Worm (Caenorhabditis elegans) whole organism, early embryonic: ENCODE measurements around the gene F55H2.5.

Source experiments
- B0310.2 ChIP-seq: sonication (generic microtip); optimal IDR thresholded peaks from 2 replicates; lab custom pipeline; 2016; ENCODE audit warnings: mild to moderate bottlenecking, missing genetic modification characterization, missing compliant biosample characterization
- F13C5.2 ChIP-seq: sonication (generic microtip); optimal IDR thresholded peaks from 2 replicates; lab custom pipeline; 2017; ENCODE audit warnings: mild to moderate bottlenecking, missing genetic modification characterization, inconsistent platforms, missing compliant biosample characterization
- aly-1 ChIP-seq: sonication (generic microtip); optimal IDR thresholded peaks from 2 replicates; lab custom pipeline; 2016; ENCODE audit warnings: missing genetic modification characterization, missing compliant biosample characterization
- ama-1 ChIP-seq: fragments of 150-350 bp; optimal IDR thresholded peaks from 2 replicates; lab custom pipeline; 2014
- ceh-13 ChIP-seq: fragments of 200-800 bp; sonication (Bioruptor generic); optimal IDR thresholded peaks from 2 replicates; lab custom pipeline; 2018; ENCODE audit warnings: mild to moderate bottlenecking, missing genetic modification characterization, missing compliant biosample characterization
- ceh-36 ChIP-seq: sonication (generic microtip); optimal IDR thresholded peaks from 2 replicates; lab custom pipeline; 2016; ENCODE audit warnings: missing genetic modification characterization, inconsistent platforms, missing compliant biosample characterization
- ets-7 ChIP-seq: sonication (generic microtip); optimal IDR thresholded peaks from 2 replicates; lab custom pipeline; 2016; ENCODE audit warnings: missing genotype, missing genetic modification characterization, missing compliant biosample characterization
- flt-1 ChIP-seq: fragments of 200-800 bp; sonication (Bioruptor generic); IDR thresholded peaks from 2 replicates; pipeline ENCODE4 v1.3.6; 2022; ENCODE audit warnings: missing genetic modification characterization, missing compliant biosample characterization
- hmbx-1 ChIP-seq: sonication (generic microtip); optimal IDR thresholded peaks from 2 replicates; lab custom pipeline; 2016; ENCODE audit warnings: mild to moderate bottlenecking, missing genetic modification characterization, missing compliant biosample characterization
- hmg-4 ChIP-seq: fragments of 200-800 bp; sonication (Bioruptor generic); optimal IDR thresholded peaks from 2 replicates; lab custom pipeline; 2018; ENCODE audit warnings: mild to moderate bottlenecking, missing genetic modification characterization, missing compliant biosample characterization
- hnd-1 ChIP-seq: sonication (generic microtip); optimal IDR thresholded peaks from 2 replicates; lab custom pipeline; 2016; ENCODE audit warnings: missing genetic modification characterization, missing compliant biosample characterization
- pes-1 ChIP-seq: fragments of 200-800 bp; sonication (Bioruptor generic); IDR thresholded peaks from 2 replicates; pipeline ENCODE4 v1.3.6; 2022; ENCODE audit warnings: missing genetic modification reagents, missing genetic modification characterization, missing compliant biosample characterization
- scrt-1 ChIP-seq: fragments of 200-800 bp; sonication (Bioruptor generic); IDR thresholded peaks from 2 replicates; pipeline ENCODE4 v1.3.6; 2022; ENCODE audit warnings: missing genetic modification characterization, missing compliant biosample characterization
- sea-1 ChIP-seq: fragments of 200-800 bp; sonication (Bioruptor generic); conservative IDR thresholded peaks from 2 replicates; pipeline ENCODE4 v1.3.6; 2022; ENCODE audit warnings: missing genetic modification characterization, missing compliant biosample characterization
- tbx-11 ChIP-seq: fragments of 200-800 bp; sonication (Bioruptor generic); IDR thresholded peaks from 2 replicates; pipeline ENCODE4 v1.3.6; 2022; ENCODE audit warnings: missing genetic modification characterization, missing compliant biosample characterization
- tbx-37 ChIP-seq: fragments of 200-800 bp; sonication (Bioruptor generic); conservative IDR thresholded peaks from 2 replicates; pipeline ENCODE4 v1.3.6; 2022; ENCODE audit warnings: missing genetic modification reagents, missing genetic modification characterization, missing compliant biosample characterization
- tra-4 ChIP-seq: sonication (generic microtip); optimal IDR thresholded peaks from 2 replicates; lab custom pipeline; 2017; ENCODE audit warnings: missing genetic modification characterization, missing compliant biosample characterization

The F55H2.5 gene

ce11 chrIII:9511055-9511520 lies at the start of gene F55H2.5:
TSS of gene F55H2.5 (plus strand) at chrIII:9511470.
- no peak for TF ChIP-seq flt-1 (GFP tag; lab: Robert Waterston, UW)

- TF ChIP-seq ets-7 (no peak), tra-4 (tag; lab: Kevin White, UChicago) (no peak), tbx-37 (GFP tag; lab: Robert Waterston, UW) (no peak), tbx-11 (GFP tag; lab: Robert Waterston, UW) (no peak), ama-1 (no peak), pes-1 (GFP tag; lab: Robert Waterston, UW) (no peak), hmbx-1 (tag; lab: Kevin White, UChicago) (no peak), flt-1 (GFP tag; lab: Robert Waterston, UW) (no peak), hmg-4 (no peak), hnd-1 (tag; lab: Kevin White, UChicago) (no peak), F13C5.2 (tag; lab: Kevin White, UChicago) (no peak), scrt-1 (GFP tag; lab: Robert Waterston, UW) (no peak), ceh-13 (GFP tag; lab: Kevin White, UChicago) (no peak), sea-1 (GFP tag; lab: Robert Waterston, UW) (no peak), aly-1 (tag; lab: Kevin White, UChicago) (no peak), B0310.2 (tag; lab: Kevin White, UChicago) (no peak), ceh-36 (tag; lab: Kevin White, UChicago) (no peak)
Observed at ce11 chrIII:9461894-9462784, 49.1 kb upstream of the F55H2.5 start.

- 0 out of 2 replicates have a peak, but pooled peaks have one; percentile 46 for TF ChIP-seq scrt-1 (GFP tag; lab: Robert Waterston, UW)
- peak; percentile 91 for TF ChIP-seq ama-1
- no peak for TF ChIP-seq aly-1 (tag; lab: Kevin White, UChicago)
- TF ChIP-seq tbx-11 (GFP tag; lab: Robert Waterston, UW) = no peak
- TF ChIP-seq pes-1 (GFP tag; lab: Robert Waterston, UW) = no peak
- no peak for TF ChIP-seq tra-4 (tag; lab: Kevin White, UChicago)
- no peak for TF ChIP-seq hmg-4
- no peak for TF ChIP-seq F13C5.2 (tag; lab: Kevin White, UChicago)
- TF ChIP-seq tbx-37 (GFP tag; lab: Robert Waterston, UW) = no peak
- TF ChIP-seq flt-1 (GFP tag; lab: Robert Waterston, UW) = no peak
- TF ChIP-seq ceh-13 (GFP tag; lab: Kevin White, UChicago) = no peak
- no peak for TF ChIP-seq ceh-36 (tag; lab: Kevin White, UChicago)
- TF ChIP-seq hmbx-1 (tag; lab: Kevin White, UChicago) = no peak
- TF ChIP-seq ets-7 = no peak
- no peak for TF ChIP-seq sea-1 (GFP tag; lab: Robert Waterston, UW)
- TF ChIP-seq hnd-1 (tag; lab: Kevin White, UChicago) = no peak
Observed at ce11 chrIII:9462785-9463467, 48.3 kb upstream of the F55H2.5 start.

ce11 chrIII:9465424-9465823 lies 45.8 kb upstream of the F55H2.5 start, which contains the start of gene B0464.9:
TSS of gene B0464.9 (plus strand) at chrIII:9465767.
- TF ChIP-seq F13C5.2 (tag; lab: Kevin White, UChicago) = no peak
- TF ChIP-seq pes-1 (GFP tag; lab: Robert Waterston, UW) = peak; percentile 69
- no peak for TF ChIP-seq B0310.2 (tag; lab: Kevin White, UChicago)
- TF ChIP-seq tra-4 (tag; lab: Kevin White, UChicago) = no peak
- no peak for TF ChIP-seq tbx-11 (GFP tag; lab: Robert Waterston, UW)
- TF ChIP-seq ceh-36 (tag; lab: Kevin White, UChicago) = no peak
- no peak for TF ChIP-seq aly-1 (tag; lab: Kevin White, UChicago)
- TF ChIP-seq ama-1 = no peak
- TF ChIP-seq hmbx-1 (tag; lab: Kevin White, UChicago) = no peak
- TF ChIP-seq ceh-13 (GFP tag; lab: Kevin White, UChicago) = no peak
- TF ChIP-seq scrt-1 (GFP tag; lab: Robert Waterston, UW) = no peak
- no peak for TF ChIP-seq flt-1 (GFP tag; lab: Robert Waterston, UW)
- peak; percentile 51; the same call in 1 of the 2 replicates for TF ChIP-seq tbx-37 (GFP tag; lab: Robert Waterston, UW)
- TF ChIP-seq sea-1 (GFP tag; lab: Robert Waterston, UW) = no peak
- TF ChIP-seq hmg-4 = no peak
- TF ChIP-seq hnd-1 (tag; lab: Kevin White, UChicago) = no peak
- TF ChIP-seq ets-7 = no peak

- TF ChIP-seq aly-1 (tag; lab: Kevin White, UChicago) = no peak
Observed at ce11 chrIII:9465865-9466264, 45.4 kb upstream of the F55H2.5 start, which contains the start of gene B0464.6. TSS of gene B0464.6 (minus strand) at chrIII:9465965.

ce11 chrIII:9467095-9467494 lies 44.2 kb upstream of the F55H2.5 start, which contains the start of gene baf-1:
TSS of gene baf-1 (plus strand) at chrIII:9467464.
- TF ChIP-seq hnd-1 (tag; lab: Kevin White, UChicago) (no peak), hmg-4 (peak; percentile 18), aly-1 (tag; lab: Kevin White, UChicago) (no peak), tbx-11 (GFP tag; lab: Robert Waterston, UW) (no peak), scrt-1 (GFP tag; lab: Robert Waterston, UW) (no peak), tbx-37 (GFP tag; lab: Robert Waterston, UW) (no peak), ceh-36 (tag; lab: Kevin White, UChicago) (no peak)
